Worm (Caenorhabditis elegans) whole organism, L4 larva: Measurements from ENCODE around the gene ZK686.2.

ENCODE experiments used
- F49E8.2 ChIP-seq: sonication (generic microtip); optimal IDR thresholded peaks from 2 replicates; lab custom pipeline; 2016; ENCODE audit warnings: missing compliant biosample characterization, mild to moderate bottlenecking, missing genetic modification characterization, borderline replicate concordance
- ZK546.5 ChIP-seq, 2 experiments: sonication (generic microtip); optimal IDR thresholded peaks; 2 replicates each; lab custom pipeline; 2017; ENCODE audit warnings: missing biosample characterization in 2 of 2, missing genetic modification characterization in 2 of 2
- ceh-62 ChIP-seq: sonication (generic microtip); optimal IDR thresholded peaks from 2 replicates; lab custom pipeline; 2017; ENCODE audit warnings: missing biosample characterization, missing genetic modification characterization
- egl-27 ChIP-seq: sonication (generic microtip); optimal IDR thresholded peaks from 3 replicates; lab custom pipeline; 2017; ENCODE audit warnings: missing biosample characterization, missing genetic modification reagents, missing genetic modification characterization
- hif-1 ChIP-seq, 2 experiments: sonication (generic microtip); optimal IDR thresholded peaks; 2 replicates each; lab custom pipeline; 2016 to 2017; ENCODE audit warnings: missing compliant biosample characterization in 2 of 2, missing genetic modification characterization in 2 of 2, missing genetic modification reagents in 2 of 2, missing genotype in 2 of 2, mild to moderate bottlenecking in 1 of 2
- hlh-30 ChIP-seq: sonication (generic microtip); optimal IDR thresholded peaks from 2 replicates; lab custom pipeline; 2017; ENCODE audit warnings: antibody characterized with exemption, mild to moderate bottlenecking, missing genetic modification characterization, missing compliant biosample characterization; ENCODE audit not compliant: insufficient read depth
- mdt-29 ChIP-seq: fragments of 200-800 bp; sonication (Bioruptor generic); IDR thresholded peaks from 2 replicates; pipeline ENCODE4 v1.3.6; 2022; ENCODE audit warnings: missing genetic modification reagents, missing genetic modification characterization, missing compliant biosample characterization
- nhr-11 ChIP-seq: fragments of 150-350 bp; optimal IDR thresholded peaks from 2 replicates; lab custom pipeline; 2014; ENCODE audit warnings: missing biosample characterization, missing genetic modification characterization
- nhr-76 ChIP-seq: fragments of 150-350 bp; optimal IDR thresholded peaks from 2 replicates; lab custom pipeline; 2014; ENCODE audit warnings: missing biosample characterization, missing genetic modification characterization
- unc-130 ChIP-seq: sonication (generic microtip); optimal IDR thresholded peaks from 2 replicates; lab custom pipeline; 2016; ENCODE audit warnings: missing genetic modification reagents, missing genetic modification characterization, missing compliant biosample characterization

DNA sequence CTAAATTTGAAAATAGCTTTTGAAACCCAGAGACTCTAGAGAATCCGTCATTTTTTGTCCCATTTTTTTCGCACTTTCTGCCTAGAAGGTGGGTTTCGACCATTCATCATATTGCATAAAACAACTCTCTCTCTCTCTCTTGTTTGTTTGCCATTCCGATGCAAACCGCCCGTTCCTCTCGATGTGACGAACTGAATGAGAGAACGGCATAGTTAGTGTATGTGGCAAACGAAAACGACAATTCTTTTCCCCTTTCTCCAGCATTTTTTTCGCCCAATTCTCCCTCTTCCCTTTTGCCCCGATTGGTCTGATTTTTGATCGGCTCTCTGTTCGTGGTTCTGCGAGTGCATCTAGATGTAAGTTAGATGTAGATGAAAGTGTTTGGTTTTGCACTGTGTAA is 44.3 kb downstream of the ZK686.2 start:
- TF ChIP-seq mdt-29 (GFP tag; lab: Robert Waterston, UW) (no peak), F49E8.2 (tag; lab: Kevin White, UChicago) (no peak), ceh-62 (tag; lab: Kevin White, UChicago) (no peak), unc-130 (GFP tag; lab: Kevin White, UChicago) (no peak), egl-27 (tag; lab: Kevin White, UChicago) (no peak), ZK546.5 (tag; optimal IDR thresholded peaks at IDR 0.05; lab: Kevin White, UChicago) (no peak), hlh-30 (tag; lab: Kevin White, UChicago) (no peak), hif-1 (tag; optimal IDR thresholded peaks at IDR 0.05; lab: Kevin White, UChicago) (no peak), nhr-76 (tag; lab: Kevin White, UChicago) (no peak), nhr-11 (no peak)
